Fruit fly (Drosophila melanogaster) whole organism, embryonic: Measurements from ENCODE around the gene CG3448.
A peak's percentile ranks its signal among the peaks of the same experiment; 100 is the strongest.

ENCODE experiments used
- Atf3 ChIP-seq: fragments of 200-800 bp; sonication (Bioruptor generic); optimal IDR thresholded peaks from 3 replicates; lab custom pipeline; 2016; ENCODE audit warnings: missing biosample characterization, missing genetic modification characterization
- CG1024 ChIP-seq: fragments of 200-800 bp; sonication (Bioruptor generic); IDR thresholded peaks from 2 replicates; pipeline ENCODE4 v1.3.6; 2022; ENCODE audit warnings: missing biosample characterization, missing genetic modification characterization
- CG10267 ChIP-seq: fragments of 200-800 bp; sonication (Bioruptor generic); optimal IDR thresholded peaks from 2 replicates; lab custom pipeline; 2018; ENCODE audit warnings: missing biosample characterization, mild to moderate bottlenecking, missing genetic modification characterization, moderate library complexity
- CG10274 ChIP-seq: fragments of 200-800 bp; sonication (Bioruptor generic); optimal IDR thresholded peaks from 3 replicates; lab custom pipeline; 2017; ENCODE audit warnings: missing biosample characterization, mild to moderate bottlenecking, missing genetic modification characterization
- CG11398 ChIP-seq: fragments of 200-800 bp; sonication (Bioruptor generic); optimal IDR thresholded peaks from 2 replicates; lab custom pipeline; 2016; ENCODE audit warnings: missing biosample characterization, missing genetic modification characterization
- CG11504 ChIP-seq: fragments of 200-800 bp; sonication (Bioruptor generic); optimal IDR thresholded peaks from 3 replicates; lab custom pipeline; 2019; ENCODE audit warnings: missing biosample characterization, mild to moderate bottlenecking, missing genetic modification characterization, moderate library complexity
- CG14014 ChIP-seq: fragments of 200-800 bp; sonication (Bioruptor generic); IDR thresholded peaks from 2 replicates; pipeline ENCODE4 v1.3.6; 2022; ENCODE audit warnings: missing biosample characterization, missing genetic modification characterization
- CG15696 ChIP-seq: fragments of 200-800 bp; sonication (Bioruptor generic); optimal IDR thresholded peaks from 2 replicates; lab custom pipeline; 2019; ENCODE audit warnings: missing biosample characterization, mild to moderate bottlenecking, missing genetic modification characterization, moderate library complexity
- CG1647 ChIP-seq: fragments of 200-800 bp; sonication (Bioruptor generic); optimal IDR thresholded peaks from 3 replicates; lab custom pipeline; 2016; ENCODE audit warnings: missing biosample characterization, missing genetic modification characterization
- CG16815 ChIP-seq: fragments of 200-800 bp; sonication (Bioruptor generic); optimal IDR thresholded peaks from 3 replicates; lab custom pipeline; 2017; ENCODE audit warnings: missing biosample characterization, mild to moderate bottlenecking, missing genetic modification characterization
- CG17829 ChIP-seq: fragments of 200-800 bp; optimal IDR thresholded peaks from 2 replicates; lab custom pipeline; 2019; ENCODE audit warnings: missing biosample characterization, mild to moderate bottlenecking, missing genetic modification characterization, moderate library complexity
- CG18011 ChIP-seq: fragments of 200-800 bp; sonication (Bioruptor generic); optimal IDR thresholded peaks from 2 replicates; lab custom pipeline; 2017; ENCODE audit warnings: missing biosample characterization, missing genetic modification characterization, mild to moderate bottlenecking, moderate library complexity, missing genotype
- CG18764 ChIP-seq: fragments of 200-800 bp; sonication (Bioruptor generic); optimal IDR thresholded peaks from 3 replicates; lab custom pipeline; 2016; ENCODE audit warnings: missing biosample characterization, missing genetic modification characterization
- CG2129 ChIP-seq: fragments of 200-800 bp; sonication (Bioruptor generic); IDR thresholded peaks from 2 replicates; pipeline ENCODE4 v1.3.6; 2022; ENCODE audit warnings: missing biosample characterization, missing genetic modification characterization; ENCODE audit not compliant: partially characterized antibody
- CG2875 ChIP-seq: fragments of 200-800 bp; sonication (Bioruptor generic); optimal IDR thresholded peaks from 2 replicates; lab custom pipeline; 2017; ENCODE audit warnings: missing biosample characterization, mild to moderate bottlenecking, missing genetic modification characterization, missing genetic modification reagents
- CG2889 ChIP-seq: fragments of 200-800 bp; sonication (Bioruptor generic); IDR thresholded peaks from 3 replicates; pipeline ENCODE4 v1.3.6; 2022; ENCODE audit warnings: missing biosample characterization, missing genetic modification characterization
- CG31365 ChIP-seq: fragments of 200-800 bp; sonication (Bioruptor generic); optimal IDR thresholded peaks from 2 replicates; lab custom pipeline; 2018; ENCODE audit warnings: missing biosample characterization, mild to moderate bottlenecking, missing genetic modification characterization
- CG31388 ChIP-seq: fragments of 200-800 bp; sonication (Bioruptor generic); optimal IDR thresholded peaks from 2 replicates; lab custom pipeline; 2016; ENCODE audit warnings: missing biosample characterization, missing genetic modification characterization
- CG33557 ChIP-seq: fragments of 200-800 bp; sonication (Bioruptor generic); optimal IDR thresholded peaks from 2 replicates; lab custom pipeline; 2019; ENCODE audit warnings: missing biosample characterization, mild to moderate bottlenecking, missing genetic modification characterization, moderate library complexity
- CG3838 ChIP-seq: fragments of 200-800 bp; sonication (Bioruptor generic); optimal IDR thresholded peaks from 3 replicates; lab custom pipeline; 2016; ENCODE audit warnings: missing biosample characterization, missing genetic modification characterization
- CG4404 ChIP-seq: fragments of 200-800 bp; sonication (Bioruptor generic); IDR thresholded peaks from 2 replicates; pipeline ENCODE4 v1.3.6; 2022; ENCODE audit warnings: missing biosample characterization, missing genetic modification characterization
- CG4730 ChIP-seq: fragments of 200-800 bp; sonication (Bioruptor generic); IDR thresholded peaks from 2 replicates; pipeline ENCODE4 v1.3.6; 2022; ENCODE audit warnings: missing biosample characterization, missing genetic modification characterization
- CG7271 ChIP-seq: fragments of 200-800 bp; sonication (Bioruptor generic); optimal IDR thresholded peaks from 2 replicates; lab custom pipeline; 2018; ENCODE audit warnings: missing biosample characterization, mild to moderate bottlenecking, missing genetic modification characterization, moderate library complexity
- CG7987 ChIP-seq: fragments of 200-800 bp; sonication (Bioruptor generic); optimal IDR thresholded peaks from 2 replicates; lab custom pipeline; 2018; ENCODE audit warnings: missing biosample characterization, mild to moderate bottlenecking, missing genetic modification characterization, moderate library complexity
- CG8944 ChIP-seq: fragments of 200-800 bp; sonication (Bioruptor generic); optimal IDR thresholded peaks from 3 replicates; lab custom pipeline; 2016; ENCODE audit warnings: missing biosample characterization, missing genetic modification characterization
- Deaf1 ChIP-seq: fragments of 200-800 bp; optimal IDR thresholded peaks from 3 replicates; lab custom pipeline; 2019; ENCODE audit warnings: missing biosample characterization, mild to moderate bottlenecking, missing genetic modification characterization, moderate library complexity
- Dek ChIP-seq: fragments of 200-800 bp; sonication (Bioruptor generic); optimal IDR thresholded peaks from 3 replicates; lab custom pipeline; 2019; ENCODE audit warnings: missing biosample characterization, mild to moderate bottlenecking, missing genetic modification characterization, moderate library complexity
- Doc3 ChIP-seq: fragments of 200-800 bp; sonication (Bioruptor generic); IDR thresholded peaks from 3 replicates; pipeline ENCODE4 v1.3.6; 2022; ENCODE audit warnings: missing biosample characterization, missing genetic modification characterization; ENCODE audit not compliant: partially characterized antibody
- ERR ChIP-seq: fragments of 200-800 bp; sonication (Bioruptor generic); optimal IDR thresholded peaks from 2 replicates; lab custom pipeline; 2016; ENCODE audit warnings: missing biosample characterization, missing genetic modification characterization
- Ets97D ChIP-seq: fragments of 200-800 bp; sonication (Bioruptor generic); optimal IDR thresholded peaks from 3 replicates; lab custom pipeline; 2016; ENCODE audit warnings: missing biosample characterization, missing genetic modification characterization
- Gug ChIP-seq: fragments of 200-800 bp; sonication (Bioruptor generic); IDR thresholded peaks from 4 replicates; pipeline ENCODE4 v1.3.6; 2022; ENCODE audit warnings: missing biosample characterization, missing genetic modification characterization
- HHEX ChIP-seq: fragments of 200-800 bp; sonication (Bioruptor generic); optimal IDR thresholded peaks from 3 replicates; lab custom pipeline; 2017; ENCODE audit warnings: missing biosample characterization, mild to moderate bottlenecking, missing genetic modification characterization, missing genetic modification reagents
- Hey ChIP-seq: fragments of 200-800 bp; sonication (Bioruptor generic); optimal IDR thresholded peaks from 3 replicates; lab custom pipeline; 2018; ENCODE audit warnings: missing biosample characterization, mild to moderate bottlenecking, missing genetic modification characterization
- Med ChIP-seq: fragments of 200-800 bp; sonication (Bioruptor generic); peaks from one replicate; lab custom pipeline; 2016; ENCODE audit warnings: missing biosample characterization, missing genetic modification characterization, mild to moderate bottlenecking, inconsistent platforms, moderate library complexity
- Optix ChIP-seq: fragments of 200-800 bp; sonication (Bioruptor generic); IDR thresholded peaks from 3 replicates; pipeline ENCODE4 v1.3.6; 2022; ENCODE audit warnings: missing biosample characterization, missing genetic modification characterization
- Stat92E ChIP-seq, 3 experiments: fragments of >200 bp in 2 of 3; fragments of 200-800 bp in 1 of 3; sonication (Bioruptor generic) in 1 of 3; optimal IDR thresholded peaks; 2 replicates each; lab custom pipeline; 2017 to 2019; ENCODE audit warnings: missing biosample characterization in 3 of 3, missing genetic modification characterization in 3 of 3, mild to moderate bottlenecking in 1 of 3, moderate library complexity in 1 of 3
- Taf1 ChIP-seq: fragments of 200-800 bp; sonication (Bioruptor generic); IDR thresholded peaks from 2 replicates; pipeline ENCODE4 v1.3.6; 2022; ENCODE audit warnings: missing biosample characterization, missing genetic modification characterization
- ac ChIP-seq: fragments of 200-800 bp; sonication (Bioruptor generic); optimal IDR thresholded peaks from 3 replicates; lab custom pipeline; 2017; ENCODE audit warnings: missing biosample characterization, mild to moderate bottlenecking, missing genetic modification characterization
- aop ChIP-seq: fragments of 200-800 bp; sonication (Bioruptor generic); IDR thresholded peaks from 2 replicates; pipeline ENCODE4 v1.3.6; 2022; ENCODE audit warnings: missing biosample characterization, missing genetic modification characterization
- ato ChIP-seq: fragments of 200-800 bp; sonication (Bioruptor generic); IDR thresholded peaks from 2 replicates; pipeline ENCODE4 v1.3.6; 2022; ENCODE audit warnings: missing biosample characterization, missing genetic modification characterization; ENCODE audit not compliant: partially characterized antibody
- cas ChIP-seq: fragments of 200-800 bp; sonication (Bioruptor generic); IDR thresholded peaks from 2 replicates; pipeline ENCODE4 v1.3.6; 2022; ENCODE audit warnings: missing biosample characterization, missing genetic modification characterization
- croc ChIP-seq: fragments of 200-800 bp; sonication (Bioruptor generic); conservative IDR thresholded peaks from 3 replicates; pipeline ENCODE4 v1.3.6; 2022; ENCODE audit warnings: missing biosample characterization, missing genetic modification characterization
- crol ChIP-seq: fragments of 200-800 bp; sonication (Bioruptor generic); IDR thresholded peaks from 2 replicates; pipeline ENCODE4 v1.3.6; 2022; ENCODE audit warnings: missing biosample characterization, missing genetic modification characterization
- dati ChIP-seq: fragments of 200-800 bp; sonication (Bioruptor generic); IDR thresholded peaks from 2 replicates; pipeline ENCODE4 v1.3.6; 2022; ENCODE audit warnings: missing biosample characterization, missing genetic modification characterization
- fd102C ChIP-seq: fragments of 200-800 bp; sonication (Bioruptor generic); optimal IDR thresholded peaks from 2 replicates; lab custom pipeline; 2018; ENCODE audit warnings: missing biosample characterization, mild to moderate bottlenecking, missing genetic modification characterization, moderate library complexity
- mirr ChIP-seq: fragments of 200-800 bp; sonication (Bioruptor generic); optimal IDR thresholded peaks from 3 replicates; lab custom pipeline; 2018; ENCODE audit warnings: missing biosample characterization, mild to moderate bottlenecking, missing genetic modification characterization
- nom ChIP-seq: fragments of 200-800 bp; sonication (Bioruptor generic); optimal IDR thresholded peaks from 2 replicates; lab custom pipeline; 2017; ENCODE audit warnings: missing biosample characterization, missing genetic modification characterization, mild to moderate bottlenecking, moderate library complexity, missing genetic modification reagents
- repo ChIP-seq: fragments of 200-800 bp; sonication (Bioruptor generic); optimal IDR thresholded peaks from 2 replicates; lab custom pipeline; 2016; ENCODE audit warnings: missing biosample characterization, missing genetic modification characterization
- row ChIP-seq: fragments of 200-800 bp; sonication (Bioruptor generic); IDR thresholded peaks from 3 replicates; pipeline ENCODE4 v1.3.6; 2022; ENCODE audit warnings: missing biosample characterization, missing genetic modification characterization
- stwl ChIP-seq: fragments of 200-800 bp; sonication (Bioruptor generic); optimal IDR thresholded peaks from 3 replicates; lab custom pipeline; 2018; ENCODE audit warnings: missing biosample characterization, mild to moderate bottlenecking, missing genetic modification characterization, moderate library complexity

Gene CG3448

DNA sequence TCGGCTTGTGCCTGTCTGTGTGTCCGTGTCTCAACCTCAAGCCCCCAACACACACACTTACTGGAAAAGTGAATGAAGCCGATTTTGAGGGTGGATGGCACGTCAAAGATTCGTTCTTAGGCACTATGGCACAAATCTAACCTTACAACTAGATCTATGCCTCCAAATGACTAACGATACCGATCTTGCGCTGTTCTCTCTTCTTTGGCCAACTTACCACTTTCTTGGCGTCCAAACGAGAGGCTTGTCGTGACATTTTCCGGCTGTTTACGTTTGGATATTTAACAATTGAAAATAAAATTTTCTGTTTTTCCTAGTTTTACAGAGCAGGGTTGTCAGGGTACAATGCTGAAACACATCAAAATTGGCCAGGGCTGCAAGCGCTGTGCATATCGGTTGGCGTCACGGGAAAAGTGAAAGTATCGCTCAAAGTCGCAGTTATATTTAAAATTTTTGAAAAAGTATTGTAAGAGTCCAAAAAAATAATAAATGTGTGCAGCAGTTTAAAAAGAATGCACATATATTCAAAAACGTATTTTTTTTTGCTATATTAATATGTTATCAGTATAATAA is 9.4 kb downstream of the CG3448 start, which contains the start of the genes Bet3 and Nf-YA (continued):
- TF ChIP-seq Stat92E (GFP tag; optimal IDR thresholded peaks at IDR 0.05; lab: Kevin White, UChicago): no peak
- TF ChIP-seq CG18764 (GFP tag; lab: Kevin White, UChicago): peak; percentile 6
- no peak; the same call in 2 of the 3 replicates for TF ChIP-seq croc (GFP tag; lab: Robert Waterston, UW)
- TF ChIP-seq Med (GFP tag; lab: Kevin White, UChicago): peak; percentile 94
- TF ChIP-seq CG10274 (GFP tag; lab: Kevin White, UChicago): no peak
- TF ChIP-seq CG31365 (tag; lab: Kevin White, UChicago): no peak
- TF ChIP-seq aop: no peak
- TF ChIP-seq row (GFP tag; lab: Robert Waterston, UW): peak; percentile 93
- no peak for TF ChIP-seq CG2875 (GFP tag; lab: Kevin White, UChicago)
- no peak for TF ChIP-seq ac (GFP tag; lab: Kevin White, UChicago)
- no peak for TF ChIP-seq CG7271 (tag; lab: Kevin White, UChicago)
- TF ChIP-seq mirr (GFP tag; lab: Kevin White, UChicago): no peak
- TF ChIP-seq Optix (GFP tag; lab: Robert Waterston, UW): peak; percentile 11; the same call in 1 of the 3 replicates
- TF ChIP-seq Doc3: peak; percentile 80
- TF ChIP-seq CG11504 (tag; lab: Kevin White, UChicago): no peak
- no peak for TF ChIP-seq CG2889
- TF ChIP-seq stwl (tag; lab: Kevin White, UChicago): peak; percentile 77
- TF ChIP-seq Dek (tag; lab: Kevin White, UChicago): peak; percentile 47
- TF ChIP-seq CG33557 (GFP tag; lab: Kevin White, UChicago): no peak
- no peak for TF ChIP-seq cas (GFP tag; lab: Robert Waterston, UW)
- TF ChIP-seq CG31388 (GFP tag; lab: Kevin White, UChicago): peak; percentile 39
- no peak for TF ChIP-seq Deaf1 (tag; lab: Kevin White, UChicago)
- TF ChIP-seq CG17829 (tag; lab: Kevin White, UChicago): peak; percentile 52
- TF ChIP-seq CG8944 (GFP tag; lab: Kevin White, UChicago): peak; percentile 69
- peak; percentile 20; the same call in 1 of the 2 replicates for TF ChIP-seq ato
- no peak for TF ChIP-seq Hey (tag; lab: Kevin White, UChicago)
- peak; percentile 55 for TF ChIP-seq CG15696 (tag; lab: Kevin White, UChicago)
- 0 out of 2 replicates have a peak, but pooled peaks have one; percentile 19 for TF ChIP-seq CG4730
- TF ChIP-seq CG2129: peak; percentile 73
- TF ChIP-seq CG14014 (GFP tag; lab: Robert Waterston, UW): peak; percentile 49; the same call in 1 of the 2 replicates
- peak; percentile 56 for TF ChIP-seq CG10267
- TF ChIP-seq CG16815: no peak
- TF ChIP-seq dati (GFP tag; lab: Robert Waterston, UW): no peak
- peak; percentile 55 for TF ChIP-seq Ets97D (GFP tag; lab: Kevin White, UChicago)
- TF ChIP-seq Atf3 (GFP tag; lab: Kevin White, UChicago): peak; percentile 24
- no peak for TF ChIP-seq CG4404 (GFP tag; lab: Robert Waterston, UW)
- TF ChIP-seq CG3838 (GFP tag; lab: Kevin White, UChicago): no peak
- TF ChIP-seq Taf1 (GFP tag; lab: Robert Waterston, UW): no peak
- peak; percentile 35 for TF ChIP-seq CG7987 (GFP tag; lab: Kevin White, UChicago)
- TF ChIP-seq repo: no peak
- TF ChIP-seq nom: no peak
- no peak for TF ChIP-seq crol (GFP tag; lab: Robert Waterston, UW)
- no peak for TF ChIP-seq CG11398 (GFP tag; lab: Kevin White, UChicago)
- peak; percentile 26 for TF ChIP-seq CG1647 (GFP tag; lab: Kevin White, UChicago)
- no peak for TF ChIP-seq CG1024 (GFP tag; lab: Robert Waterston, UW)
- peak; percentile 12 for TF ChIP-seq HHEX (GFP tag; lab: Kevin White, UChicago)
- TF ChIP-seq ERR (GFP tag; lab: Kevin White, UChicago): no peak
- peak; percentile 11 for TF ChIP-seq fd102C (GFP tag; lab: Kevin White, UChicago)
- peak; percentile 81 for TF ChIP-seq Gug
- no peak for TF ChIP-seq CG18011 (GFP tag; lab: Kevin White, UChicago)
